Worm (Caenorhabditis elegans) whole organism, early embryonic: ENCODE results near the gene lsd-1.

Experiments
- B0310.2 ChIP-seq: sonication (generic microtip); optimal IDR thresholded peaks from 2 replicates; lab custom pipeline; 2016; ENCODE audit warnings: mild to moderate bottlenecking, missing genetic modification characterization, missing compliant biosample characterization
- F13C5.2 ChIP-seq: sonication (generic microtip); optimal IDR thresholded peaks from 2 replicates; lab custom pipeline; 2017; ENCODE audit warnings: mild to moderate bottlenecking, missing genetic modification characterization, inconsistent platforms, missing compliant biosample characterization
- aly-1 ChIP-seq: sonication (generic microtip); optimal IDR thresholded peaks from 2 replicates; lab custom pipeline; 2016; ENCODE audit warnings: missing genetic modification characterization, missing compliant biosample characterization
- ama-1 ChIP-seq: fragments of 150-350 bp; optimal IDR thresholded peaks from 2 replicates; lab custom pipeline; 2014
- ceh-13 ChIP-seq: fragments of 200-800 bp; sonication (Bioruptor generic); optimal IDR thresholded peaks from 2 replicates; lab custom pipeline; 2018; ENCODE audit warnings: mild to moderate bottlenecking, missing genetic modification characterization, missing compliant biosample characterization
- ceh-36 ChIP-seq: sonication (generic microtip); optimal IDR thresholded peaks from 2 replicates; lab custom pipeline; 2016; ENCODE audit warnings: missing genetic modification characterization, inconsistent platforms, missing compliant biosample characterization
- ets-7 ChIP-seq: sonication (generic microtip); optimal IDR thresholded peaks from 2 replicates; lab custom pipeline; 2016; ENCODE audit warnings: missing genotype, missing genetic modification characterization, missing compliant biosample characterization
- flt-1 ChIP-seq: fragments of 200-800 bp; sonication (Bioruptor generic); IDR thresholded peaks from 2 replicates; pipeline ENCODE4 v1.3.6; 2022; ENCODE audit warnings: missing genetic modification characterization, missing compliant biosample characterization
- hmbx-1 ChIP-seq: sonication (generic microtip); optimal IDR thresholded peaks from 2 replicates; lab custom pipeline; 2016; ENCODE audit warnings: mild to moderate bottlenecking, missing genetic modification characterization, missing compliant biosample characterization
- hmg-4 ChIP-seq: fragments of 200-800 bp; sonication (Bioruptor generic); optimal IDR thresholded peaks from 2 replicates; lab custom pipeline; 2018; ENCODE audit warnings: mild to moderate bottlenecking, missing genetic modification characterization, missing compliant biosample characterization
- hnd-1 ChIP-seq: sonication (generic microtip); optimal IDR thresholded peaks from 2 replicates; lab custom pipeline; 2016; ENCODE audit warnings: missing genetic modification characterization, missing compliant biosample characterization
- pes-1 ChIP-seq: fragments of 200-800 bp; sonication (Bioruptor generic); IDR thresholded peaks from 2 replicates; pipeline ENCODE4 v1.3.6; 2022; ENCODE audit warnings: missing genetic modification reagents, missing genetic modification characterization, missing compliant biosample characterization
- scrt-1 ChIP-seq: fragments of 200-800 bp; sonication (Bioruptor generic); IDR thresholded peaks from 2 replicates; pipeline ENCODE4 v1.3.6; 2022; ENCODE audit warnings: missing genetic modification characterization, missing compliant biosample characterization
- sea-1 ChIP-seq: fragments of 200-800 bp; sonication (Bioruptor generic); conservative IDR thresholded peaks from 2 replicates; pipeline ENCODE4 v1.3.6; 2022; ENCODE audit warnings: missing genetic modification characterization, missing compliant biosample characterization
- tbx-11 ChIP-seq: fragments of 200-800 bp; sonication (Bioruptor generic); IDR thresholded peaks from 2 replicates; pipeline ENCODE4 v1.3.6; 2022; ENCODE audit warnings: missing genetic modification characterization, missing compliant biosample characterization
- tbx-37 ChIP-seq: fragments of 200-800 bp; sonication (Bioruptor generic); conservative IDR thresholded peaks from 2 replicates; pipeline ENCODE4 v1.3.6; 2022; ENCODE audit warnings: missing genetic modification reagents, missing genetic modification characterization, missing compliant biosample characterization
- tra-4 ChIP-seq: sonication (generic microtip); optimal IDR thresholded peaks from 2 replicates; lab custom pipeline; 2017; ENCODE audit warnings: missing genetic modification characterization, missing compliant biosample characterization

The lsd-1 gene

ce11 chrX:11963659-11964058 is 15.0 kb downstream of the lsd-1 start:
- no peak for TF ChIP-seq flt-1 (GFP tag; lab: Robert Waterston, UW)
- TF ChIP-seq ceh-13 (GFP tag; lab: Kevin White, UChicago) = no peak
- TF ChIP-seq hnd-1 (tag; lab: Kevin White, UChicago) = no peak
- TF ChIP-seq tra-4 (tag; lab: Kevin White, UChicago) = no peak
- no peak for TF ChIP-seq ama-1
- no peak for TF ChIP-seq tbx-11 (GFP tag; lab: Robert Waterston, UW)
- TF ChIP-seq scrt-1 (GFP tag; lab: Robert Waterston, UW) = no peak
- TF ChIP-seq hmbx-1 = no peak
- TF ChIP-seq aly-1 = no peak
- no peak for TF ChIP-seq hmg-4 (GFP tag; lab: Kevin White, UChicago)
- no peak for TF ChIP-seq tbx-37 (GFP tag; lab: Robert Waterston, UW)
- TF ChIP-seq ets-7 = no peak
- no peak for TF ChIP-seq B0310.2 (tag; lab: Kevin White, UChicago)
- TF ChIP-seq ceh-36 (tag; lab: Kevin White, UChicago) = no peak
- TF ChIP-seq sea-1 (GFP tag; lab: Robert Waterston, UW) = no peak
- no peak for TF ChIP-seq F13C5.2 (tag; lab: Kevin White, UChicago)
- TF ChIP-seq pes-1 (GFP tag; lab: Robert Waterston, UW) = no peak

- TF ChIP-seq tra-4 (tag; lab: Kevin White, UChicago) (no peak), ama-1 (no peak), aly-1 (no peak), scrt-1 (GFP tag; lab: Robert Waterston, UW) (no peak), sea-1 (GFP tag; lab: Robert Waterston, UW) (no peak)
Observed at ce11 chrX:11964555-11964954, 15.9 kb downstream of the lsd-1 start.

ce11 chrX:11965163-11965562 is 16.5 kb downstream of the lsd-1 start:
- TF ChIP-seq pes-1 (GFP tag; lab: Robert Waterston, UW) = no peak
- TF ChIP-seq tbx-11 (GFP tag; lab: Robert Waterston, UW) = no peak
- TF ChIP-seq flt-1 (GFP tag; lab: Robert Waterston, UW) = no peak
- no peak for TF ChIP-seq B0310.2 (tag; lab: Kevin White, UChicago)

- TF ChIP-seq sea-1 (GFP tag; lab: Robert Waterston, UW) (no peak), ets-7 (no peak), pes-1 (GFP tag; lab: Robert Waterston, UW) (no peak)
Observed at ce11 chrX:11965663-11966304, 17.1 kb downstream of the lsd-1 start, which contains the start of gene sams-1. TSS of gene sams-1 (plus strand) at chrX:11965962.

ce11 chrX:11967034-11967433 is 18.4 kb downstream of the lsd-1 start:
- TF ChIP-seq ceh-13 (GFP tag; lab: Kevin White, UChicago) (no peak), hnd-1 (tag; lab: Kevin White, UChicago) (no peak), tbx-37 (GFP tag; lab: Robert Waterston, UW) (no peak), ceh-36 (tag; lab: Kevin White, UChicago) (no peak), hmbx-1 (no peak), B0310.2 (tag; lab: Kevin White, UChicago) (no peak), hmg-4 (GFP tag; lab: Kevin White, UChicago) (no peak), flt-1 (GFP tag; lab: Robert Waterston, UW) (no peak), aly-1 (no peak), ama-1 (no peak), tbx-11 (GFP tag; lab: Robert Waterston, UW) (no peak)

- TF ChIP-seq hmg-4 (GFP tag; lab: Kevin White, UChicago) = no peak
- TF ChIP-seq B0310.2 (tag; lab: Kevin White, UChicago) = no peak
- no peak for TF ChIP-seq ama-1
- no peak for TF ChIP-seq tbx-37 (GFP tag; lab: Robert Waterston, UW)
- TF ChIP-seq hnd-1 (tag; lab: Kevin White, UChicago) = no peak
- TF ChIP-seq ets-7 = no peak
- no peak for TF ChIP-seq ceh-36 (tag; lab: Kevin White, UChicago)
- TF ChIP-seq pes-1 (GFP tag; lab: Robert Waterston, UW) = no peak
- TF ChIP-seq ceh-13 (GFP tag; lab: Kevin White, UChicago) = no peak
- no peak for TF ChIP-seq scrt-1 (GFP tag; lab: Robert Waterston, UW)
- no peak for TF ChIP-seq sea-1 (GFP tag; lab: Robert Waterston, UW)
- TF ChIP-seq tbx-11 (GFP tag; lab: Robert Waterston, UW) = no peak
- no peak for TF ChIP-seq flt-1 (GFP tag; lab: Robert Waterston, UW)
- TF ChIP-seq aly-1 = no peak
- TF ChIP-seq F13C5.2 (tag; lab: Kevin White, UChicago) = no peak
Observed at ce11 chrX:11968024-11968598, 19.5 kb downstream of the lsd-1 start.

- TF ChIP-seq ama-1 (no peak), tra-4 (tag; lab: Kevin White, UChicago) (no peak), ceh-13 (GFP tag; lab: Kevin White, UChicago) (no peak), hmbx-1 (no peak), scrt-1 (GFP tag; lab: Robert Waterston, UW) (no peak), ceh-36 (tag; lab: Kevin White, UChicago) (no peak), pes-1 (GFP tag; lab: Robert Waterston, UW) (no peak), tbx-11 (GFP tag; lab: Robert Waterston, UW) (no peak), B0310.2 (tag; lab: Kevin White, UChicago) (no peak)
Observed at ce11 chrX:11969085-11969484, 20.4 kb downstream of the lsd-1 start.

- TF ChIP-seq hnd-1 (tag; lab: Kevin White, UChicago) (no peak), pes-1 (GFP tag; lab: Robert Waterston, UW) (no peak), ets-7 (no peak), scrt-1 (GFP tag; lab: Robert Waterston, UW) (no peak), ceh-13 (GFP tag; lab: Kevin White, UChicago) (no peak)
Observed at ce11 chrX:11969554-11969953, 20.9 kb downstream of the lsd-1 start.
